Worm (Caenorhabditis elegans): ENCODE results near the gene lpl-1.

DNA sequence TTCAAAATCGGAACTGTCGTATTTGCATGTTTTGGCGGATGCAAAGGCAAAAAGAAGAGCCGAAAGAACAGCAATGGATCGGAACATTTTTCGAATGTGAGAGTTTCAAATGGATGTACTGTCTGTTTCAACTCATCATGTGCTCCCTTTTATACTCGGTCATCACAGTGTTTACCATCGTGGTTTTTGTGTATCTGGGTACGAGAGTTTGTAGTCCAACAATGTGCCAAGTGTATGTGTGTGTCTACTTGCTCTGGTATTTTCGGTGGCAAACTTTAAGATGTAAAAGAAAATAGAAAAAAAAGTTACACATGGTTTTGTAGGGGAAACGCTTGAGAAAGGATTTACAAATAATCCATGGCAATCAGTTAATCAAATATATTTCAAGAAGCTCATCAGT lies 50.6 kb downstream of the lpl-1 start, which contains the start of gene Y73F4A.2:
- TF ChIP-seq lsy-2 (tag; optimal IDR thresholded peaks at IDR 0.05) = no peak
- no peak for TF ChIP-seq ztf-11 (tag; optimal IDR thresholded peaks at IDR 0.05)
- no peak for TF ChIP-seq nhr-237 (tag; optimal IDR thresholded peaks at IDR 0.05)
- TF ChIP-seq elt-1 (tag; optimal IDR thresholded peaks at IDR 0.05) = no peak
- no peak for TF ChIP-seq nhr-11 (tag; optimal IDR thresholded peaks at IDR 0.05)
- no peak for TF ChIP-seq unc-39 (tag; optimal IDR thresholded peaks at IDR 0.05)
- no peak for TF ChIP-seq snpc-4 (tag; optimal IDR thresholded peaks at IDR 0.05)
- TF ChIP-seq ceh-16 (tag; optimal IDR thresholded peaks at IDR 0.05) = no peak
- no peak for TF ChIP-seq fos-1 (tag; optimal IDR thresholded peaks at IDR 0.05)
